Worm (Caenorhabditis elegans) whole organism, L2 larva: Measurements from ENCODE around the gene ZK1320.11.

ENCODE experiments used
- R02D3.7 ChIP-seq: fragments of 150-350 bp; optimal IDR thresholded peaks from 2 replicates; lab custom pipeline; 2014; ENCODE audit warnings: missing biosample characterization, missing genetic modification characterization
- ama-1 ChIP-seq: fragments of 150-350 bp; optimal IDR thresholded peaks from 2 replicates; lab custom pipeline; 2018; ENCODE audit warnings: inconsistent platforms
- blmp-1 ChIP-seq: sonication (generic microtip); optimal IDR thresholded peaks from 2 replicates; lab custom pipeline; 2017; ENCODE audit warnings: missing genetic modification characterization, mild to moderate bottlenecking, missing compliant biosample characterization, antibody characterized with exemption, moderate library complexity; ENCODE audit not compliant: insufficient read depth
- ceh-82 ChIP-seq: fragments of 150-350 bp; optimal IDR thresholded peaks from 2 replicates; lab custom pipeline; 2014; ENCODE audit warnings: missing biosample characterization, missing genetic modification characterization
- egl-27 ChIP-seq: sonication (generic microtip); optimal IDR thresholded peaks from 3 replicates; lab custom pipeline; 2017; ENCODE audit warnings: missing biosample characterization, missing genetic modification reagents, missing genetic modification characterization
- lin-13 ChIP-seq: fragments of 150-350 bp; optimal IDR thresholded peaks from 2 replicates; lab custom pipeline; 2014; ENCODE audit warnings: missing biosample characterization, missing genetic modification reagents, missing genetic modification characterization
- nhr-11 ChIP-seq: fragments of 150-350 bp; optimal IDR thresholded peaks from 2 replicates; lab custom pipeline; 2014; ENCODE audit warnings: missing biosample characterization, missing genetic modification characterization
- skn-1 ChIP-seq: sonication (generic microtip); optimal IDR thresholded peaks from 2 replicates; lab custom pipeline; 2017; ENCODE audit warnings: missing biosample characterization, missing genetic modification characterization
- unc-55 ChIP-seq: fragments of 150-350 bp; sonication (generic microtip); optimal IDR thresholded peaks from 3 replicates; lab custom pipeline; 2014; ENCODE audit warnings: missing biosample characterization, missing genetic modification reagents, missing genetic modification characterization
- unc-62 ChIP-seq: fragments of 150-350 bp; optimal IDR thresholded peaks from 2 replicates; lab custom pipeline; 2014; ENCODE audit warnings: missing biosample characterization, missing genetic modification reagents, missing genetic modification characterization
- zag-1 ChIP-seq: fragments of 150-350 bp; optimal IDR thresholded peaks from 2 replicates; lab custom pipeline; 2014; ENCODE audit warnings: missing biosample characterization, missing genetic modification characterization
- ztf-4 ChIP-seq: fragments of 150-350 bp; optimal IDR thresholded peaks from 2 replicates; lab custom pipeline; 2014; ENCODE audit warnings: missing biosample characterization, missing genetic modification characterization

ce11 chrII:9618759-9619158 is 48.7 kb upstream of the ZK1320.11 start:
- TF ChIP-seq lin-13 (no peak), blmp-1 (tag; lab: Kevin White, UChicago) (no peak), unc-62 (GFP tag; lab: Kevin White, UChicago) (no peak), zag-1 (no peak), ama-1 (no peak), egl-27 (no peak), skn-1 (no peak), nhr-11 (tag; lab: Kevin White, UChicago) (no peak), ceh-82 (tag; lab: Kevin White, UChicago) (no peak), R02D3.7 (tag; lab: Kevin White, UChicago) (no peak), ztf-4 (tag; lab: Kevin White, UChicago) (no peak), unc-55 (GFP tag; lab: Kevin White, UChicago) (no peak)
